In genomic region chrX:4671194-4671626, dm6 we compare ENCODE assay signal across 4 fruit fly cellular contexts.
TF ChIP-seq lines count a peak whose summit lies in the region.

No protein-coding gene starts in this region.

- TF ChIP-seq CTCF in whole organism, embryonic (GFP tag; optimal IDR thresholded peaks at IDR 0.05; lab: Kevin White, UChicago): no peak

TF ChIP-seq in whole organism, embryonic, 481 proteins besides CTCF, POLR2A, EP300 and RAD21 (continues in another document):
- TF ChIP-seq Med (GFP tag; lab: Kevin White, UChicago): peak; percentile 19
- TF ChIP-seq chinmo (GFP tag; IDR thresholded peaks at IDR 0.05; lab: Robert Waterston, UW; ENCODE audit: partially characterized antibody): 0 out of 4 replicates have a peak, but pooled peaks have one; percentile 62
- TF ChIP-seq CG6689 (GFP tag; IDR thresholded peaks at IDR 0.05; lab: Robert Waterston, UW): no peak
- peak; percentile 87 for TF ChIP-seq CG3995 (GFP tag; optimal IDR thresholded peaks at IDR 0.05; lab: Kevin White, UChicago)
- peak; percentile 65 for TF ChIP-seq Awh (GFP tag; IDR thresholded peaks at IDR 0.05; lab: Robert Waterston, UW)
- TF ChIP-seq sd (tag; optimal IDR thresholded peaks at IDR 0.05; lab: Kevin White, UChicago): peak; percentile 20
- TF ChIP-seq zfh1 (GFP tag; IDR thresholded peaks at IDR 0.05; lab: Robert Waterston, UW): no peak
- TF ChIP-seq CG34422 (GFP tag; IDR thresholded peaks at IDR 0.05; lab: Robert Waterston, UW): peak; percentile 64; the same call in 1 of the 3 replicates
- peak; percentile 61 for TF ChIP-seq nom (GFP tag; optimal IDR thresholded peaks at IDR 0.05; lab: Kevin White, UChicago)
- TF ChIP-seq abd-A (tag; optimal IDR thresholded peaks at IDR 0.05; lab: Kevin White, UChicago): peak; percentile 98
- TF ChIP-seq CG13894 (tag; optimal IDR thresholded peaks at IDR 0.05; lab: Kevin White, UChicago): peak; percentile 34
- TF ChIP-seq unc-4 (GFP tag; IDR thresholded peaks at IDR 0.05; lab: Robert Waterston, UW; ENCODE audit: partially characterized antibody): no peak
- no peak for TF ChIP-seq Dll (GFP tag; IDR thresholded peaks at IDR 0.05; lab: Robert Waterston, UW; ENCODE audit: partially characterized antibody)
- peak; percentile 75 for TF ChIP-seq sqz (GFP tag; optimal IDR thresholded peaks at IDR 0.05; lab: Kevin White, UChicago)
- TF ChIP-seq Nf-YB (GFP tag; optimal IDR thresholded peaks at IDR 0.05; lab: Kevin White, UChicago): peak; percentile 60
- peak; percentile 14 for TF ChIP-seq oc (tag; optimal IDR thresholded peaks at IDR 0.05; lab: Kevin White, UChicago)
- 0 out of 3 replicates have a peak, but pooled peaks have one; percentile 17 for TF ChIP-seq CG6175 (GFP tag; IDR thresholded peaks at IDR 0.05; lab: Robert Waterston, UW)
- TF ChIP-seq toy (GFP tag; IDR thresholded peaks at IDR 0.05; lab: Robert Waterston, UW): no peak
- TF ChIP-seq Fer2 (tag; optimal IDR thresholded peaks at IDR 0.05; lab: Kevin White, UChicago): no peak
- no peak for TF ChIP-seq CG4820 (GFP tag; optimal IDR thresholded peaks at IDR 0.05; lab: Kevin White, UChicago)
- peak; percentile 26 for TF ChIP-seq cwo (GFP tag; optimal IDR thresholded peaks at IDR 0.05; lab: Kevin White, UChicago)
- peak; percentile 68 for TF ChIP-seq Nf-YC (tag; optimal IDR thresholded peaks at IDR 0.05; lab: Kevin White, UChicago)

TF ChIP-seq in whole organism, prepupa, 60 proteins besides CTCF, POLR2A, EP300 and RAD21 (continues in another document):
- TF ChIP-seq CG8319 (GFP tag; optimal IDR thresholded peaks at IDR 0.05; lab: Kevin White, UChicago) (no peak), CG15336 (GFP tag; IDR thresholded peaks at IDR 0.05; lab: Robert Waterston, UW) (no peak), pdm3 (GFP tag; optimal IDR thresholded peaks at IDR 0.05; lab: Kevin White, UChicago) (no peak), ss (GFP tag; optimal IDR thresholded peaks at IDR 0.05; lab: Kevin White, UChicago) (peak; percentile 11 to 65), Eip93F (GFP tag; optimal IDR thresholded peaks at IDR 0.05; lab: Kevin White, UChicago) (no peak), achi (GFP tag; optimal IDR thresholded peaks at IDR 0.05; lab: Kevin White, UChicago) (no peak), dsx (GFP tag; optimal IDR thresholded peaks at IDR 0.05; lab: Kevin White, UChicago; ENCODE audit: poor library complexity, severe bottlenecking) (no peak), esn (GFP tag; optimal IDR thresholded peaks at IDR 0.05; lab: Kevin White, UChicago) (no peak), fd85E (GFP tag; optimal IDR thresholded peaks at IDR 0.05; lab: Kevin White, UChicago) (no peak), cyc (GFP tag; optimal IDR thresholded peaks at IDR 0.05; lab: Kevin White, UChicago) (no peak), CG6808 (GFP tag; optimal IDR thresholded peaks at IDR 0.05; lab: Kevin White, UChicago) (peak; percentile 53), fkh (GFP tag; optimal IDR thresholded peaks at IDR 0.05; lab: Kevin White, UChicago) (peak; percentile 0), CG10669 (GFP tag; optimal IDR thresholded peaks at IDR 0.05; lab: Kevin White, UChicago) (peak; percentile 12), CG6163 (GFP tag; IDR thresholded peaks at IDR 0.05; lab: Robert Waterston, UW) (peak; percentile 53), salr (GFP tag; optimal IDR thresholded peaks at IDR 0.05; lab: Kevin White, UChicago) (no peak), Hr4 (GFP tag; optimal IDR thresholded peaks at IDR 0.05; lab: Kevin White, UChicago) (no peak), Smox (GFP tag; optimal IDR thresholded peaks at IDR 0.05; lab: Kevin White, UChicago) (no peak), Lpt (GFP tag; optimal IDR thresholded peaks at IDR 0.05; lab: Kevin White, UChicago) (no peak), net (GFP tag; optimal IDR thresholded peaks at IDR 0.05; lab: Kevin White, UChicago) (no peak), CG9139 (GFP tag; optimal IDR thresholded peaks at IDR 0.05; lab: Kevin White, UChicago) (peak; percentile 42), CG16779 (tag; optimal IDR thresholded peaks at IDR 0.05; lab: Kevin White, UChicago) (no peak), Sox15 (GFP tag; optimal IDR thresholded peaks at IDR 0.05; lab: Kevin White, UChicago) (no peak), CG31627 (GFP tag; optimal IDR thresholded peaks at IDR 0.05; lab: Kevin White, UChicago) (no peak), eg (GFP tag; IDR thresholded peaks at IDR 0.05; lab: Robert Waterston, UW) (no peak), Hr39 (GFP tag; optimal IDR thresholded peaks at IDR 0.05; lab: Kevin White, UChicago) (no peak)

TF ChIP-seq in whole organism, pupa, 21 proteins besides CTCF, POLR2A, EP300 and RAD21:
- TF ChIP-seq CG13204 (GFP tag; optimal IDR thresholded peaks at IDR 0.05; lab: Kevin White, UChicago) (no peak), D1 (tag; optimal IDR thresholded peaks at IDR 0.05; lab: Kevin White, UChicago) (no peak), EcR (GFP tag; optimal IDR thresholded peaks at IDR 0.05; lab: Kevin White, UChicago) (peak; percentile 53), CG34367 (tag; optimal IDR thresholded peaks at IDR 0.05; lab: Kevin White, UChicago) (no peak), Pif1B (GFP tag; optimal IDR thresholded peaks at IDR 0.05; lab: Kevin White, UChicago) (no peak), CG8159 (tag; optimal IDR thresholded peaks at IDR 0.05; lab: Kevin White, UChicago) (peak; percentile 22), gl (tag; optimal IDR thresholded peaks at IDR 0.05; lab: Kevin White, UChicago) (peak; percentile 18), Pif1A (GFP tag; optimal IDR thresholded peaks at IDR 0.05; lab: Kevin White, UChicago) (peak; percentile 17), CG17806 (tag; optimal IDR thresholded peaks at IDR 0.05; lab: Kevin White, UChicago) (no peak)

TF ChIP-seq in whole organism, wandering third instar larva, 38 proteins besides CTCF, POLR2A, EP300 and RAD21:
- no peak for TF ChIP-seq h (GFP tag; optimal IDR thresholded peaks at IDR 0.05; lab: Kevin White, UChicago)
- TF ChIP-seq Sp1 (GFP tag; optimal IDR thresholded peaks at IDR 0.05; lab: Kevin White, UChicago): peak; percentile 17

Comparison
In these comparisons a context has a peak if more than half of its experiments do, and no peak if none do; other contexts are left out.
1. Of the 7 proteins assayed by ChIP-seq in both whole organism, embryonic and whole organism, prepupa: peak only in whole organism, embryonic: none; only in whole organism, prepupa: Sox102F; in both: none; in neither: 6.